Worm (Caenorhabditis elegans): Measurements from ENCODE around the gene E02H4.7.
A peak's percentile ranks its signal among the peaks of the same experiment; 100 is the strongest.

E02H4.7 gene

DNA sequence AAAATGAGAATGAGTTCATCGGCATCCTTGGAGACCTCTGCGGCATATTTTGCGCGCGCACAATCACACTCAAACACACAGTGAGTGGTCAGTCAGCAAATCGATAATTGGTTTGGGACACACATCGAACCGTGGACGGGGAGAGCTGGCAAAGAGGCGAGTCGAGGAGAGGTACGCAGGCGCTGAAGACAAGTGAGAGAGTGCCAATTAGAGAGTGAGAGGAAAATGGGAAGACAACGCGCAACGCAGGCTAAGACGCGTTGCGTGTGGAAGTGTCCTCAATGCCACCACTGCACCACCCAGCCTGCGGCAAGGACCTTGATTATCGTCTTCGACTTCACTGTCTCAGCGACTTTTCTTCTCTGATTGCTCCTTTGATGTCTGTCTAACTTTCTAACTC lies 41.1 kb downstream of the E02H4.7 start (continued):
- TF ChIP-seq nhr-6 (tag; optimal IDR thresholded peaks at IDR 0.05) (peak; percentile 84), Y75B8A.6 (GFP tag; IDR thresholded peaks at IDR 0.05) (no peak), lin-38 (GFP tag; IDR thresholded peaks at IDR 0.05) (no peak), T26A8.4 (GFP tag; IDR thresholded peaks at IDR 0.05) (0 out of 2 replicates have a peak, but pooled peaks have one; percentile 61), daf-16 (GFP tag; optimal IDR thresholded peaks at IDR 0.05) (peak in 1 of 2 experiments; percentile 40), daf-16 (tag; optimal IDR thresholded peaks at IDR 0.05) (peak; percentile 68), mxl-3 (GFP tag; optimal IDR thresholded peaks at IDR 0.05) (peak; percentile 39), D1046.2 (GFP tag; IDR thresholded peaks at IDR 0.05) (no peak), nhr-10 (tag; optimal IDR thresholded peaks at IDR 0.05) (no peak), daf-12 (tag; optimal IDR thresholded peaks at IDR 0.05) (no peak)

ce11 chrX:14303078-14303477 lies 47.0 kb downstream of the E02H4.7 start, which contains the start of gene C11H1.5:
Gene C11H1.5, minus strand, starts transcription at chrX:14303178.
- peak in 1 of 2 experiments; percentile 37 for TF ChIP-seq unc-62 (GFP tag; optimal IDR thresholded peaks at IDR 0.05 in 1 of 2)
- no peak for TF ChIP-seq unc-62 (tag; optimal IDR thresholded peaks at IDR 0.05)
- TF ChIP-seq nhr-11 (tag; optimal IDR thresholded peaks at IDR 0.05): no peak
